Worm (Caenorhabditis elegans): ENCODE results near the gene unc-116.
A peak's percentile ranks its signal among the peaks of the same experiment; 100 is the strongest.

unc-116 gene

ce11 chrIII:8370846-8371257, 15.9 kb upstream of the unc-116 start:
- TF ChIP-seq ceh-16 (tag; optimal IDR thresholded peaks at IDR 0.05) (no peak), ztf-4 (tag; optimal IDR thresholded peaks at IDR 0.05) (no peak), nhr-43 (tag; optimal IDR thresholded peaks at IDR 0.05; ENCODE audit: poor library complexity, severe bottlenecking) (no peak), hmg-11 (tag; optimal IDR thresholded peaks at IDR 0.05) (peak; percentile 17), unc-39 (tag; optimal IDR thresholded peaks at IDR 0.05) (no peak), ceh-9 (tag; optimal IDR thresholded peaks at IDR 0.05) (no peak), pha-4 (tag; optimal IDR thresholded peaks at IDR 0.05) (peak; percentile 2), daf-12 (tag; optimal IDR thresholded peaks at IDR 0.05) (no peak), ZK546.5 (tag; optimal IDR thresholded peaks at IDR 0.05) (no peak), elt-2 (tag; optimal IDR thresholded peaks at IDR 0.05) (peak; percentile 85), ztf-11 (tag; optimal IDR thresholded peaks at IDR 0.05) (no peak), egl-5 (tag; optimal IDR thresholded peaks at IDR 0.05) (peak; percentile 59), snpc-4 (tag; optimal IDR thresholded peaks at IDR 0.05) (peak; percentile 19), ceh-82 (tag; optimal IDR thresholded peaks at IDR 0.05) (no peak), jun-1 (tag; optimal IDR thresholded peaks at IDR 0.05) (peak; percentile 6), aly-2 (tag; optimal IDR thresholded peaks at IDR 0.05) (no peak), nfya-1 (tag; optimal IDR thresholded peaks at IDR 0.05; ENCODE audit: insufficient read depth) (peak; percentile 88), elt-1 (tag; optimal IDR thresholded peaks at IDR 0.05) (peak; percentile 70), pqm-1 (tag; optimal IDR thresholded peaks at IDR 0.05) (peak; percentile 14), zag-1 (tag; optimal IDR thresholded peaks at IDR 0.05) (no peak), nhr-67 (tag; optimal IDR thresholded peaks at IDR 0.05) (no peak), ceh-28 (tag; optimal IDR thresholded peaks at IDR 0.05) (no peak), fkh-10 (GFP tag; optimal IDR thresholded peaks at IDR 0.05) (no peak), lin-39 (tag; optimal IDR thresholded peaks at IDR 0.05) (no peak), mdl-1 (tag; optimal IDR thresholded peaks at IDR 0.05) (peak; percentile 55), nhr-28 (tag; optimal IDR thresholded peaks at IDR 0.05) (no peak), tbx-2 (tag; optimal IDR thresholded peaks at IDR 0.05) (no peak)

- TF ChIP-seq lin-39 (tag; optimal IDR thresholded peaks at IDR 0.05), result no peak
- no peak for TF ChIP-seq ama-1 (optimal IDR thresholded peaks at IDR 0.05)
- TF ChIP-seq pqm-1 (tag; optimal IDR thresholded peaks at IDR 0.05), result no peak
- TF ChIP-seq fkh-10 (GFP tag; optimal IDR thresholded peaks at IDR 0.05), result no peak
- no peak for TF ChIP-seq ZK546.5 (tag; optimal IDR thresholded peaks at IDR 0.05)
- TF ChIP-seq ceh-16 (tag; optimal IDR thresholded peaks at IDR 0.05), result no peak
- TF ChIP-seq aly-2 (tag; optimal IDR thresholded peaks at IDR 0.05), result no peak
- TF ChIP-seq R02D3.7 (tag; optimal IDR thresholded peaks at IDR 0.05), result no peak
- TF ChIP-seq skn-1 (tag; optimal IDR thresholded peaks at IDR 0.05), result no peak
- no peak for TF ChIP-seq fos-1 (tag; optimal IDR thresholded peaks at IDR 0.05)
Measured at ce11 chrIII:8370188-8370587, 15.2 kb upstream of the unc-116 start.

- TF ChIP-seq ceh-82 (tag; optimal IDR thresholded peaks at IDR 0.05) (no peak), nhr-237 (tag; optimal IDR thresholded peaks at IDR 0.05) (no peak), unc-39 (tag; optimal IDR thresholded peaks at IDR 0.05) (no peak), ceh-9 (tag; optimal IDR thresholded peaks at IDR 0.05) (no peak), ceh-28 (tag; optimal IDR thresholded peaks at IDR 0.05) (no peak), lin-39 (tag; optimal IDR thresholded peaks at IDR 0.05) (no peak), hmg-11 (tag; optimal IDR thresholded peaks at IDR 0.05) (no peak), unc-62 (GFP tag; optimal IDR thresholded peaks at IDR 0.05) (no peak), R02D3.7 (tag; optimal IDR thresholded peaks at IDR 0.05) (no peak), mdl-1 (tag; optimal IDR thresholded peaks at IDR 0.05) (no peak), ama-1 (optimal IDR thresholded peaks at IDR 0.05) (no peak), nhr-23 (tag; optimal IDR thresholded peaks at IDR 0.05) (no peak), fkh-2 (tag; optimal IDR thresholded peaks at IDR 0.05) (no peak), eor-1 (tag; optimal IDR thresholded peaks at IDR 0.05) (no peak), tbx-2 (tag; optimal IDR thresholded peaks at IDR 0.05) (no peak), nhr-28 (tag; optimal IDR thresholded peaks at IDR 0.05) (no peak), fos-1 (tag; optimal IDR thresholded peaks at IDR 0.05) (no peak), snpc-4 (tag; optimal IDR thresholded peaks at IDR 0.05) (no peak), nhr-43 (tag; optimal IDR thresholded peaks at IDR 0.05; ENCODE audit: poor library complexity, severe bottlenecking) (no peak), lsy-12 (tag; optimal IDR thresholded peaks at IDR 0.05) (no peak)
Measured at ce11 chrIII:8369172-8369571, 14.2 kb upstream of the unc-116 start.

ce11 chrIII:8368619-8369018, 13.6 kb upstream of the unc-116 start, which contains the start of gene R05D3.9:
Gene R05D3.9 (minus strand): TSS chrIII:8368719.
- TF ChIP-seq nhr-28 (tag; optimal IDR thresholded peaks at IDR 0.05) (no peak), nhr-25 (tag; optimal IDR thresholded peaks at IDR 0.05) (peak; percentile 15)

Data from whole organism, L3 larva.